Worm (Caenorhabditis elegans): Measurements from ENCODE around the gene fbxb-111.

The fbxb-111 gene

ce11 chrII:2785787-2786186, 11.0 kb upstream of the fbxb-111 start:
- TF ChIP-seq cog-1 (tag; optimal IDR thresholded peaks at IDR 0.05): no peak
- no peak for TF ChIP-seq klf-2 (GFP tag; conservative IDR thresholded peaks at IDR 0.05)
- TF ChIP-seq med-1 (GFP tag; optimal IDR thresholded peaks at IDR 0.05; ENCODE audit: insufficient read depth): no peak

ce11 chrII:2783380-2783779, 8.6 kb upstream of the fbxb-111 start:
- TF ChIP-seq tab-1 (GFP tag; IDR thresholded peaks at IDR 0.05) (no peak), klf-2 (GFP tag; conservative IDR thresholded peaks at IDR 0.05) (no peak), flt-1 (GFP tag; IDR thresholded peaks at IDR 0.05) (no peak), cog-1 (tag; optimal IDR thresholded peaks at IDR 0.05) (no peak), T22C8.4 (GFP tag; IDR thresholded peaks at IDR 0.05) (no peak), ztf-23 (GFP tag; IDR thresholded peaks at IDR 0.05) (no peak), ztf-29 (GFP tag; IDR thresholded peaks at IDR 0.05) (no peak), med-1 (GFP tag; optimal IDR thresholded peaks at IDR 0.05; ENCODE audit: insufficient read depth) (no peak), ref-1 (GFP tag; conservative IDR thresholded peaks at IDR 0.05) (no peak)

- no peak for TF ChIP-seq med-1 (GFP tag; optimal IDR thresholded peaks at IDR 0.05; ENCODE audit: insufficient read depth)
- TF ChIP-seq ref-1 (GFP tag; conservative IDR thresholded peaks at IDR 0.05): no peak
- no peak for TF ChIP-seq tab-1 (GFP tag; IDR thresholded peaks at IDR 0.05)
- TF ChIP-seq klf-2 (GFP tag; conservative IDR thresholded peaks at IDR 0.05): no peak
- TF ChIP-seq cog-1 (tag; optimal IDR thresholded peaks at IDR 0.05): no peak
- no peak for TF ChIP-seq ztf-23 (GFP tag; IDR thresholded peaks at IDR 0.05)
- no peak for TF ChIP-seq ztf-29 (GFP tag; IDR thresholded peaks at IDR 0.05)
- no peak for TF ChIP-seq T22C8.4 (GFP tag; IDR thresholded peaks at IDR 0.05)
- TF ChIP-seq flt-1 (GFP tag; IDR thresholded peaks at IDR 0.05): no peak
Measured at ce11 chrII:2781355-2781754, 6.6 kb upstream of the fbxb-111 start, which contains the start of gene F08D12.2. F08D12.2 (plus strand) TSS chrII:2781655.

ce11 chrII:2780804-2781203, 6.0 kb upstream of the fbxb-111 start:
- TF ChIP-seq cog-1 (tag; optimal IDR thresholded peaks at IDR 0.05) (no peak), klf-2 (GFP tag; conservative IDR thresholded peaks at IDR 0.05) (no peak), med-1 (GFP tag; optimal IDR thresholded peaks at IDR 0.05; ENCODE audit: insufficient read depth) (no peak), ref-1 (GFP tag; conservative IDR thresholded peaks at IDR 0.05) (no peak), T22C8.4 (GFP tag; IDR thresholded peaks at IDR 0.05) (no peak), tab-1 (GFP tag; IDR thresholded peaks at IDR 0.05) (no peak), ztf-23 (GFP tag; IDR thresholded peaks at IDR 0.05) (no peak), flt-1 (GFP tag; IDR thresholded peaks at IDR 0.05) (no peak), ztf-29 (GFP tag; IDR thresholded peaks at IDR 0.05) (no peak)

- TF ChIP-seq ref-1 (GFP tag; conservative IDR thresholded peaks at IDR 0.05) (no peak), med-1 (GFP tag; optimal IDR thresholded peaks at IDR 0.05; ENCODE audit: insufficient read depth) (no peak), flt-1 (GFP tag; IDR thresholded peaks at IDR 0.05) (no peak), klf-2 (GFP tag; conservative IDR thresholded peaks at IDR 0.05) (no peak), T22C8.4 (GFP tag; IDR thresholded peaks at IDR 0.05) (no peak), cog-1 (tag; optimal IDR thresholded peaks at IDR 0.05) (no peak), tab-1 (GFP tag; IDR thresholded peaks at IDR 0.05) (no peak), ztf-29 (GFP tag; IDR thresholded peaks at IDR 0.05) (no peak), ztf-23 (GFP tag; IDR thresholded peaks at IDR 0.05) (no peak)
Measured at ce11 chrII:2779253-2779652, 4.4 kb upstream of the fbxb-111 start, which contains the start of gene F08D12.3. F08D12.3 (plus strand) TSS chrII:2779553.

ce11 chrII:2777846-2778245, 3.0 kb upstream of the fbxb-111 start, which contains the start of gene F08D12.4:
F08D12.4 (plus strand) TSS chrII:2778146.
- TF ChIP-seq cog-1 (tag; optimal IDR thresholded peaks at IDR 0.05) (no peak), flt-1 (GFP tag; IDR thresholded peaks at IDR 0.05) (no peak), klf-2 (GFP tag; conservative IDR thresholded peaks at IDR 0.05) (no peak)

- TF ChIP-seq med-1 (GFP tag; optimal IDR thresholded peaks at IDR 0.05; ENCODE audit: insufficient read depth) (no peak), ref-1 (GFP tag; conservative IDR thresholded peaks at IDR 0.05) (no peak), ztf-23 (GFP tag; IDR thresholded peaks at IDR 0.05) (no peak), klf-2 (GFP tag; conservative IDR thresholded peaks at IDR 0.05) (no peak), flt-1 (GFP tag; IDR thresholded peaks at IDR 0.05) (no peak), T22C8.4 (GFP tag; IDR thresholded peaks at IDR 0.05) (no peak), cog-1 (tag; optimal IDR thresholded peaks at IDR 0.05) (no peak), tab-1 (GFP tag; IDR thresholded peaks at IDR 0.05) (no peak), ztf-29 (GFP tag; IDR thresholded peaks at IDR 0.05) (no peak)
Measured at ce11 chrII:2773534-2773933, 1.3 kb downstream of the fbxb-111 start, which contains the start of gene sdz-9. sdz-9 (minus strand) TSS chrII:2773634.

- TF ChIP-seq ztf-23 (GFP tag; IDR thresholded peaks at IDR 0.05) (no peak), tab-1 (GFP tag; IDR thresholded peaks at IDR 0.05) (no peak), med-1 (GFP tag; optimal IDR thresholded peaks at IDR 0.05; ENCODE audit: insufficient read depth) (no peak)
Measured at ce11 chrII:2772166-2772565, 2.6 kb downstream of the fbxb-111 start, which contains the start of gene sdz-10. sdz-10 (minus strand) TSS chrII:2772266.

- TF ChIP-seq ztf-29 (GFP tag; IDR thresholded peaks at IDR 0.05) (no peak), cog-1 (tag; optimal IDR thresholded peaks at IDR 0.05) (no peak), med-1 (GFP tag; optimal IDR thresholded peaks at IDR 0.05; ENCODE audit: insufficient read depth) (no peak), ztf-23 (GFP tag; IDR thresholded peaks at IDR 0.05) (no peak), flt-1 (GFP tag; IDR thresholded peaks at IDR 0.05) (no peak), tab-1 (GFP tag; IDR thresholded peaks at IDR 0.05) (no peak), ref-1 (GFP tag; conservative IDR thresholded peaks at IDR 0.05) (no peak), T22C8.4 (GFP tag; IDR thresholded peaks at IDR 0.05) (no peak), klf-2 (GFP tag; conservative IDR thresholded peaks at IDR 0.05) (no peak)
Measured at ce11 chrII:2770788-2771187, 4.0 kb downstream of the fbxb-111 start, which contains the start of gene fbxb-105. fbxb-105 (minus strand) TSS chrII:2770888.

- TF ChIP-seq ref-1 (GFP tag; conservative IDR thresholded peaks at IDR 0.05): no peak
- TF ChIP-seq flt-1 (GFP tag; IDR thresholded peaks at IDR 0.05): no peak
- TF ChIP-seq ztf-23 (GFP tag; IDR thresholded peaks at IDR 0.05): no peak
- TF ChIP-seq tab-1 (GFP tag; IDR thresholded peaks at IDR 0.05): no peak
- no peak for TF ChIP-seq med-1 (GFP tag; optimal IDR thresholded peaks at IDR 0.05; ENCODE audit: insufficient read depth)
- no peak for TF ChIP-seq ztf-29 (GFP tag; IDR thresholded peaks at IDR 0.05)
- TF ChIP-seq T22C8.4 (GFP tag; IDR thresholded peaks at IDR 0.05): no peak
- TF ChIP-seq klf-2 (GFP tag; conservative IDR thresholded peaks at IDR 0.05): no peak
- TF ChIP-seq cog-1 (tag; optimal IDR thresholded peaks at IDR 0.05): no peak
Measured at ce11 chrII:2769021-2769420, 5.8 kb downstream of the fbxb-111 start, which contains the start of gene F08D12.7. F08D12.7 (minus strand) TSS chrII:2769121.

Data from whole organism, midembryonic.